Fruit fly (Drosophila melanogaster): Measurements from ENCODE around the gene CG15394.

DNA sequence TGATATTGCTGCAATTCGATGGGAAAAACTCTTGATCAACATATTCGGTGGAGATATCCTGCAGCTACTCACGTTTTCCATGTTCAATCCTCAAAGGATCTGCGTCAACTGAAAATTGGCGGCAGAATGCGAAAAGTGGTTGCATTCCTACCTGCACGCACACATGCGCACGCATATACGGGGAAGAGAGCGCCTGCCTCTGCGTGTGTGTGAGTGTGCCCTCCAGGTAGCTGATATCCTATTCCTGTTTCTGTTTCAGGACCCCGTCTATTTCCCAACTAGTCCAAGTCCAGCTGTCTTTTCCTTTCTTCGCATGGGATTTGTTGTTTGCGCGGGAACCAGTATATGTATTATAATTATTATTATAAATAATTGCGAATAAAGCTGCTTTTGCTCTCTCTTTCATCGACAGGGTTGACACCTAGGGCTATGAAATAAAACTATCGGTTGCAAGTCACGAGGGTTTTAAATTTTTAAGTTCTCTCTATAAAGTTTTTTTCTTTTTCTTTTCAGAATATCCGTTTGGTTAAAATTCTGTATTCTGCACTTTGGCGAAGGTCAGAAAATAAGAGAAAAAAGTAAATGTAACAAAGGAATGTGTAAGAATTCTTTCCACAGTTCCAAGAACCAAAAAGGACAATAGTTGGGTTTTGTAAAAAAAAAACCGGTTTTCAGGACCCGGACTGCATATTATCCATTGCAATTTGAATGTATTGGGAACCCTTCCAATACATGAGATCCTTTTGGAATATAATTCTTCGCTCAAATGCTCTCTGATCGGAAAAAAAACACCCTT, 14.9 kb upstream of the CG15394 start, which contains the start of gene insv:
- no peak for TF ChIP-seq pan (optimal IDR thresholded peaks at IDR 0.05)
- TF ChIP-seq usp (GFP tag; optimal IDR thresholded peaks at IDR 0.05) = no peak
- no peak for TF ChIP-seq psq (optimal IDR thresholded peaks at IDR 0.05)
- no peak for TF ChIP-seq Dll (optimal IDR thresholded peaks at IDR 0.05)

All from whole organism.